Fruit fly (Drosophila melanogaster) whole organism, embryonic: Measurements from ENCODE around the gene CG17264.

ENCODE experiments used
- Aef1 ChIP-seq: fragments of 200-800 bp; sonication (Bioruptor generic); IDR thresholded peaks from 3 replicates; pipeline ENCODE4 v1.3.6; 2022; ENCODE audit warnings: missing biosample characterization, missing genetic modification characterization
- B-H1 ChIP-seq: fragments of 200-800 bp; sonication (Bioruptor generic); IDR thresholded peaks from 3 replicates; pipeline ENCODE4 v1.3.6; 2022; ENCODE audit warnings: missing biosample characterization, missing genetic modification characterization
- BEAF-32 ChIP-seq: fragments of 200-800 bp; sonication (Bioruptor generic); optimal IDR thresholded peaks from 3 replicates; lab custom pipeline; 2017; ENCODE audit warnings: missing biosample characterization, missing genetic modification characterization, mild to moderate bottlenecking, moderate library complexity, missing genetic modification reagents
- Bgb ChIP-seq: fragments of 200-800 bp; sonication (Bioruptor generic); IDR thresholded peaks from 2 replicates; pipeline ENCODE4 v1.3.6; 2022; ENCODE audit warnings: missing biosample characterization, missing genetic modification characterization; ENCODE audit not compliant: partially characterized antibody
- Blimp-1 ChIP-seq: fragments of 200-800 bp; sonication (Bioruptor generic); optimal IDR thresholded peaks from 3 replicates; lab custom pipeline; 2018; ENCODE audit warnings: missing biosample characterization, missing genetic modification characterization, mild to moderate bottlenecking, moderate library complexity, missing genetic modification reagents
- CG1233 ChIP-seq: fragments of 200-800 bp; sonication (Bioruptor generic); optimal IDR thresholded peaks from 4 replicates; lab custom pipeline; 2018; ENCODE audit warnings: missing biosample characterization, mild to moderate bottlenecking, missing genetic modification characterization
- CG12391 ChIP-seq: fragments of 200-800 bp; sonication (Bioruptor generic); optimal IDR thresholded peaks from 3 replicates; lab custom pipeline; 2018; ENCODE audit warnings: missing biosample characterization, mild to moderate bottlenecking, missing genetic modification characterization, moderate library complexity
- CG13123 ChIP-seq: fragments of 200-800 bp; sonication (Bioruptor generic); optimal IDR thresholded peaks from 2 replicates; lab custom pipeline; 2016; ENCODE audit warnings: missing biosample characterization, missing genetic modification characterization
- CG13287 ChIP-seq: fragments of 200-800 bp; sonication (Bioruptor generic); IDR thresholded peaks from 2 replicates; pipeline ENCODE4 v1.3.6; 2022; ENCODE audit warnings: missing biosample characterization, missing genetic modification characterization; ENCODE audit not compliant: partially characterized antibody
- CG14050 ChIP-seq: fragments of 200-800 bp; sonication (Bioruptor generic); IDR thresholded peaks from 3 replicates; pipeline ENCODE4 v1.3.6; 2022; ENCODE audit warnings: missing biosample characterization, missing genetic modification characterization
- CG18619 ChIP-seq: fragments of 200-800 bp; sonication (Bioruptor generic); optimal IDR thresholded peaks from 3 replicates; lab custom pipeline; 2017; ENCODE audit warnings: missing biosample characterization, mild to moderate bottlenecking, missing genetic modification characterization
- CG30020 ChIP-seq: fragments of 200-800 bp; optimal IDR thresholded peaks from 2 replicates; lab custom pipeline; 2019; ENCODE audit warnings: missing biosample characterization, mild to moderate bottlenecking, missing genetic modification characterization, moderate library complexity
- CG30431 ChIP-seq: fragments of 200-800 bp; sonication (Bioruptor generic); optimal IDR thresholded peaks from 2 replicates; lab custom pipeline; 2017; ENCODE audit warnings: missing biosample characterization, missing genetic modification characterization
- CG34224 ChIP-seq: fragments of 200-800 bp; sonication (Bioruptor generic); IDR thresholded peaks from 3 replicates; pipeline ENCODE4 v1.3.6; 2022; ENCODE audit warnings: missing biosample characterization, missing genetic modification characterization; ENCODE audit not compliant: partially characterized antibody
- CG3838 ChIP-seq: fragments of 200-800 bp; sonication (Bioruptor generic); optimal IDR thresholded peaks from 3 replicates; lab custom pipeline; 2016; ENCODE audit warnings: missing biosample characterization, missing genetic modification characterization
- CG42726 ChIP-seq: fragments of 200-800 bp; sonication (Bioruptor generic); IDR thresholded peaks from 2 replicates; pipeline ENCODE4 v1.3.6; 2022; ENCODE audit warnings: missing biosample characterization, missing genetic modification characterization; ENCODE audit not compliant: partially characterized antibody
- CG4360 ChIP-seq: fragments of 200-800 bp; sonication (Bioruptor generic); IDR thresholded peaks from 2 replicates; pipeline ENCODE4 v1.3.6; 2022; ENCODE audit warnings: missing biosample characterization, missing genetic modification characterization
- CG4730 ChIP-seq: fragments of 200-800 bp; sonication (Bioruptor generic); IDR thresholded peaks from 2 replicates; pipeline ENCODE4 v1.3.6; 2022; ENCODE audit warnings: missing biosample characterization, missing genetic modification characterization
- CG6254 ChIP-seq: fragments of 200-800 bp; sonication (Bioruptor generic); optimal IDR thresholded peaks from 3 replicates; lab custom pipeline; 2017; ENCODE audit warnings: mild to moderate bottlenecking, missing biosample characterization, missing genetic modification reagents, missing genetic modification characterization
- CG6765 ChIP-seq: fragments of 200-800 bp; sonication (Bioruptor generic); optimal IDR thresholded peaks from 3 replicates; lab custom pipeline; 2017; ENCODE audit warnings: missing biosample characterization, mild to moderate bottlenecking, missing genetic modification characterization
- CG9727 ChIP-seq: fragments of 200-800 bp; sonication (Bioruptor generic); optimal IDR thresholded peaks from 3 replicates; lab custom pipeline; 2017; ENCODE audit warnings: missing biosample characterization, mild to moderate bottlenecking, missing genetic modification characterization
- CHES-1-like ChIP-seq: fragments of 200-800 bp; sonication (Bioruptor generic); optimal IDR thresholded peaks from 2 replicates; lab custom pipeline; 2016; ENCODE audit warnings: missing biosample characterization, missing genetic modification characterization
- Doc3 ChIP-seq: fragments of 200-800 bp; sonication (Bioruptor generic); IDR thresholded peaks from 3 replicates; pipeline ENCODE4 v1.3.6; 2022; ENCODE audit warnings: missing biosample characterization, missing genetic modification characterization; ENCODE audit not compliant: partially characterized antibody
- Dref ChIP-seq: fragments of 200-800 bp; sonication (Bioruptor generic); IDR thresholded peaks from 2 replicates; pipeline ENCODE4 v1.3.6; 2022; ENCODE audit warnings: missing biosample characterization, missing genetic modification characterization
- E2f2 ChIP-seq: fragments of 200-800 bp; sonication (Bioruptor generic); IDR thresholded peaks from 2 replicates; pipeline ENCODE4 v1.3.6; 2022; ENCODE audit warnings: missing biosample characterization, missing genetic modification characterization
- Ets97D ChIP-seq: fragments of 200-800 bp; sonication (Bioruptor generic); optimal IDR thresholded peaks from 3 replicates; lab custom pipeline; 2016; ENCODE audit warnings: missing biosample characterization, missing genetic modification characterization
- Hr39 ChIP-seq: fragments of >200 bp; optimal IDR thresholded peaks from 2 replicates; lab custom pipeline; 2017
- MESR4 ChIP-seq: fragments of 200-800 bp; sonication (Bioruptor generic); optimal IDR thresholded peaks from 2 replicates; lab custom pipeline; 2018; ENCODE audit warnings: missing biosample characterization, mild to moderate bottlenecking, missing genetic modification characterization, moderate library complexity
- Meics ChIP-seq: fragments of 200-800 bp; sonication (Bioruptor generic); optimal IDR thresholded peaks from 2 replicates; lab custom pipeline; 2017; ENCODE audit warnings: missing biosample characterization, mild to moderate bottlenecking, missing genetic modification characterization
- Scr ChIP-seq: fragments of 200-800 bp; sonication (Bioruptor generic); IDR thresholded peaks from 2 replicates; pipeline ENCODE4 v1.3.6; 2022; ENCODE audit warnings: missing biosample characterization, missing genetic modification characterization; ENCODE audit not compliant: partially characterized antibody
- Xbp1 ChIP-seq: fragments of 200-800 bp; sonication (Bioruptor generic); optimal IDR thresholded peaks from 3 replicates; lab custom pipeline; 2016; ENCODE audit warnings: missing biosample characterization, mild to moderate bottlenecking, missing genetic modification characterization
- Xrp1 ChIP-seq: fragments of 200-800 bp; sonication (Bioruptor generic); IDR thresholded peaks from 2 replicates; pipeline ENCODE4 v1.3.6; 2022; ENCODE audit warnings: missing biosample characterization, missing genetic modification characterization
- bab2 ChIP-seq: fragments of 200-800 bp; sonication (Bioruptor generic); optimal IDR thresholded peaks from 2 replicates; lab custom pipeline; 2016; ENCODE audit warnings: missing biosample characterization, missing genetic modification characterization
- bbx ChIP-seq: fragments of 200-800 bp; sonication (Bioruptor generic); IDR thresholded peaks from 2 replicates; pipeline ENCODE4 v1.3.6; 2022; ENCODE audit warnings: missing biosample characterization, missing genetic modification characterization; ENCODE audit not compliant: partially characterized antibody
- ci ChIP-seq: fragments of 200-800 bp; sonication (Bioruptor generic); IDR thresholded peaks from 3 replicates; pipeline ENCODE4 v1.3.6; 2022; ENCODE audit warnings: missing biosample characterization, missing genetic modification characterization
- ewg ChIP-seq: fragments of 200-800 bp; sonication (Bioruptor generic); optimal IDR thresholded peaks from 3 replicates; lab custom pipeline; 2017; ENCODE audit warnings: mild to moderate bottlenecking, missing biosample characterization, missing genetic modification reagents, missing genetic modification characterization
- fd102C ChIP-seq: fragments of 200-800 bp; sonication (Bioruptor generic); optimal IDR thresholded peaks from 2 replicates; lab custom pipeline; 2018; ENCODE audit warnings: missing biosample characterization, mild to moderate bottlenecking, missing genetic modification characterization, moderate library complexity
- fd96Cb ChIP-seq: fragments of 200-800 bp; sonication (Bioruptor generic); optimal IDR thresholded peaks from 2 replicates; lab custom pipeline; 2018; ENCODE audit warnings: missing biosample characterization, mild to moderate bottlenecking, missing genetic modification characterization, moderate library complexity
- fru ChIP-seq: fragments of >200 bp; optimal IDR thresholded peaks from 2 replicates; lab custom pipeline; 2017
- hbn ChIP-seq: fragments of 200-800 bp; sonication (Bioruptor generic); IDR thresholded peaks from 2 replicates; pipeline ENCODE4 v1.3.6; 2022; ENCODE audit warnings: missing biosample characterization, missing genetic modification characterization; ENCODE audit not compliant: partially characterized antibody
- jigr1 ChIP-seq: fragments of 200-800 bp; sonication (Bioruptor generic); IDR thresholded peaks from 3 replicates; pipeline ENCODE4 v1.3.6; 2022; ENCODE audit warnings: missing biosample characterization, missing genetic modification characterization
- klu ChIP-seq: fragments of 200-800 bp; sonication (Bioruptor generic); IDR thresholded peaks from 2 replicates; pipeline ENCODE4 v1.3.6; 2022; ENCODE audit warnings: missing biosample characterization, missing genetic modification characterization
- nmo ChIP-seq: fragments of 200-800 bp; sonication (Bioruptor generic); optimal IDR thresholded peaks from 2 replicates; lab custom pipeline; 2018; ENCODE audit warnings: missing biosample characterization, mild to moderate bottlenecking, missing genetic modification characterization, moderate library complexity
- pfk ChIP-seq: fragments of 200-800 bp; sonication (Bioruptor generic); optimal IDR thresholded peaks from 2 replicates; lab custom pipeline; 2018; ENCODE audit warnings: missing biosample characterization, mild to moderate bottlenecking, missing genetic modification characterization, moderate library complexity
- pros ChIP-seq: fragments of 200-800 bp; sonication (Bioruptor generic); optimal IDR thresholded peaks from 3 replicates; lab custom pipeline; 2019; ENCODE audit warnings: missing biosample characterization, mild to moderate bottlenecking, missing genetic modification characterization, moderate library complexity
- pzg ChIP-seq: fragments of 200-800 bp; sonication (Bioruptor generic); optimal IDR thresholded peaks from 3 replicates; lab custom pipeline; 2018; ENCODE audit warnings: missing biosample characterization, mild to moderate bottlenecking, missing genetic modification characterization, moderate library complexity
- so ChIP-seq: fragments of 200-800 bp; sonication (Bioruptor generic); IDR thresholded peaks from 3 replicates; pipeline ENCODE4 v1.3.6; 2022; ENCODE audit warnings: missing biosample characterization, missing genetic modification characterization
- stwl ChIP-seq: fragments of 200-800 bp; sonication (Bioruptor generic); optimal IDR thresholded peaks from 3 replicates; lab custom pipeline; 2018; ENCODE audit warnings: missing biosample characterization, mild to moderate bottlenecking, missing genetic modification characterization, moderate library complexity
- sug ChIP-seq: fragments of 200-800 bp; optimal IDR thresholded peaks from 2 replicates; lab custom pipeline; 2019; ENCODE audit warnings: missing biosample characterization, mild to moderate bottlenecking, missing genetic modification characterization, moderate library complexity
- ttk ChIP-seq: fragments of 200-800 bp; sonication (Bioruptor generic); IDR thresholded peaks from 2 replicates; pipeline ENCODE4 v2.1.2; 2022; ENCODE audit warnings: missing biosample characterization, missing genetic modification characterization

Gene CG17264

dm6 chr2L:3030350-3030749, 12.0 kb downstream of the CG17264 start, which contains the start of gene GABPI (continued):
- peak; percentile 12 for TF ChIP-seq nmo (GFP tag; lab: Kevin White, UChicago)
- TF ChIP-seq so (GFP tag; lab: Robert Waterston, UW) = no peak
- TF ChIP-seq CG6765 = no peak
- TF ChIP-seq Ets97D (GFP tag; lab: Kevin White, UChicago) = peak; percentile 24
- no peak for TF ChIP-seq Doc3
- TF ChIP-seq jigr1 (GFP tag; lab: Robert Waterston, UW) = no peak
- peak; percentile 100 for TF ChIP-seq CG6254 (GFP tag; lab: Kevin White, UChicago)
- peak; percentile 1 for TF ChIP-seq pfk (GFP tag; lab: Kevin White, UChicago)
- TF ChIP-seq CG18619 (GFP tag; lab: Kevin White, UChicago) = no peak
- no peak for TF ChIP-seq Hr39
- TF ChIP-seq pzg (GFP tag; lab: Kevin White, UChicago) = peak; percentile 56
- no peak for TF ChIP-seq fru (lab: Kevin White, UChicago)
- peak; percentile 54 for TF ChIP-seq stwl
- TF ChIP-seq pros (GFP tag; lab: Kevin White, UChicago) = no peak
- peak; percentile 24 for TF ChIP-seq fd102C (GFP tag; lab: Kevin White, UChicago)
- no peak for TF ChIP-seq bab2 (GFP tag; lab: Kevin White, UChicago)
- TF ChIP-seq Xrp1 (GFP tag; lab: Robert Waterston, UW) = 0 out of 2 replicates have a peak, but pooled peaks have one; percentile 13
- TF ChIP-seq E2f2 = peak; percentile 93
- TF ChIP-seq B-H1 (GFP tag; lab: Robert Waterston, UW) = no peak
- no peak for TF ChIP-seq CG4730 (GFP tag; lab: Robert Waterston, UW)
- no peak for TF ChIP-seq CG13123 (GFP tag; lab: Kevin White, UChicago)
- peak; percentile 15 for TF ChIP-seq CG1233
- peak; percentile 15; the same call in 1 of the 2 replicates for TF ChIP-seq Bgb
- peak; percentile 37 for TF ChIP-seq Dref (GFP tag; lab: Robert Waterston, UW)
- TF ChIP-seq fd96Cb (tag; lab: Kevin White, UChicago) = no peak
- 0 out of 2 replicates have a peak, but pooled peaks have one; percentile 12 for TF ChIP-seq bbx (GFP tag; lab: Robert Waterston, UW)
- no peak for TF ChIP-seq CG9727
- peak; percentile 6 for TF ChIP-seq CHES-1-like (GFP tag; lab: Kevin White, UChicago)
- TF ChIP-seq CG13287 = peak; percentile 35; the same call in 1 of the 2 replicates
- TF ChIP-seq CG30431 (GFP tag; lab: Kevin White, UChicago) = no peak
- TF ChIP-seq CG3838 (GFP tag; lab: Kevin White, UChicago) = no peak
- no peak for TF ChIP-seq Scr (GFP tag; lab: Robert Waterston, UW)
- no peak for TF ChIP-seq Xbp1 (GFP tag; lab: Kevin White, UChicago)
- TF ChIP-seq BEAF-32 (GFP tag; lab: Kevin White, UChicago) = peak; percentile 22
- peak; percentile 86 for TF ChIP-seq CG4360 (GFP tag; lab: Robert Waterston, UW)
- no peak for TF ChIP-seq CG12391 (tag; lab: Kevin White, UChicago)
- TF ChIP-seq MESR4 (GFP tag; lab: Kevin White, UChicago) = peak; percentile 44
- no peak for TF ChIP-seq ewg (GFP tag; lab: Kevin White, UChicago)
- peak; percentile 46; the same call in 1 of the 3 replicates for TF ChIP-seq Aef1
- TF ChIP-seq klu (GFP tag; lab: Robert Waterston, UW) = no peak
- peak; percentile 63; the same call in 1 of the 2 replicates for TF ChIP-seq CG42726 (GFP tag; lab: Robert Waterston, UW)
- peak; percentile 51 for TF ChIP-seq CG30020 (tag; lab: Kevin White, UChicago)
- TF ChIP-seq CG14050 (GFP tag; lab: Robert Waterston, UW) = no peak
- TF ChIP-seq Meics (GFP tag; lab: Kevin White, UChicago) = peak; percentile 25
- no peak for TF ChIP-seq ttk (GFP tag; lab: Robert Waterston, UW)
- TF ChIP-seq ci (GFP tag; lab: Robert Waterston, UW) = peak; percentile 76
- TF ChIP-seq sug (tag; lab: Kevin White, UChicago) = no peak
- no peak for TF ChIP-seq CG34224 (GFP tag; lab: Robert Waterston, UW)
- TF ChIP-seq Blimp-1 (GFP tag; lab: Kevin White, UChicago) = no peak
- 0 out of 2 replicates have a peak, but pooled peaks have one; percentile 18 for TF ChIP-seq hbn
